Worm (Caenorhabditis elegans) whole organism, L2 larva: Measurements from ENCODE around the gene sre-48.

Experiments
- C34F6.9 ChIP-seq: fragments of 150-350 bp; optimal IDR thresholded peaks from 2 replicates; lab custom pipeline; 2014; ENCODE audit warnings: missing biosample characterization, missing genetic modification characterization
- F13H6.1 ChIP-seq: sonication (generic microtip); optimal IDR thresholded peaks from 2 replicates; lab custom pipeline; 2016; ENCODE audit warnings: missing genetic modification characterization, missing compliant biosample characterization
- R02D3.7 ChIP-seq: fragments of 150-350 bp; optimal IDR thresholded peaks from 2 replicates; lab custom pipeline; 2014; ENCODE audit warnings: missing biosample characterization, missing genetic modification characterization
- Y55F3AM.14 ChIP-seq: fragments of 200-800 bp; sonication (Bioruptor generic); optimal IDR thresholded peaks from 2 replicates; lab custom pipeline; 2018; ENCODE audit warnings: mild to moderate bottlenecking, missing genetic modification characterization, missing compliant biosample characterization
- ZK546.5 ChIP-seq: sonication (generic microtip); optimal IDR thresholded peaks from 2 replicates; lab custom pipeline; 2017; ENCODE audit warnings: missing biosample characterization, missing genetic modification characterization
- alr-1 ChIP-seq: fragments of 150-350 bp; optimal IDR thresholded peaks from 2 replicates; lab custom pipeline; 2014; ENCODE audit warnings: missing biosample characterization, missing genetic modification characterization
- aly-2 ChIP-seq: fragments of 150-350 bp; optimal IDR thresholded peaks from 2 replicates; lab custom pipeline; 2014; ENCODE audit warnings: missing biosample characterization, missing genetic modification characterization
- ama-1 ChIP-seq: fragments of 150-350 bp; optimal IDR thresholded peaks from 2 replicates; lab custom pipeline; 2018; ENCODE audit warnings: inconsistent platforms
- blmp-1 ChIP-seq: sonication (generic microtip); optimal IDR thresholded peaks from 2 replicates; lab custom pipeline; 2017; ENCODE audit warnings: missing genetic modification characterization, mild to moderate bottlenecking, missing compliant biosample characterization, antibody characterized with exemption, moderate library complexity; ENCODE audit not compliant: insufficient read depth
- ceh-16 ChIP-seq: fragments of 150-350 bp; optimal IDR thresholded peaks from 2 replicates; lab custom pipeline; 2014; ENCODE audit warnings: missing biosample characterization, missing genetic modification characterization
- ceh-82 ChIP-seq: fragments of 150-350 bp; optimal IDR thresholded peaks from 2 replicates; lab custom pipeline; 2014; ENCODE audit warnings: missing biosample characterization, missing genetic modification characterization
- crh-2 ChIP-seq: sonication (generic microtip); optimal IDR thresholded peaks from 2 replicates; lab custom pipeline; 2017; ENCODE audit warnings: missing biosample characterization, missing genetic modification characterization
- dmd-4 ChIP-seq: sonication (generic microtip); optimal IDR thresholded peaks from 2 replicates; lab custom pipeline; 2017; ENCODE audit warnings: missing biosample characterization, missing genetic modification characterization
- egl-27 ChIP-seq: sonication (generic microtip); optimal IDR thresholded peaks from 3 replicates; lab custom pipeline; 2017; ENCODE audit warnings: missing biosample characterization, missing genetic modification reagents, missing genetic modification characterization
- elt-1 ChIP-seq: fragments of 150-350 bp; optimal IDR thresholded peaks from 2 replicates; lab custom pipeline; 2014; ENCODE audit warnings: missing biosample characterization, missing genetic modification characterization
- elt-3 ChIP-seq: sonication (generic microtip); optimal IDR thresholded peaks from 2 replicates; lab custom pipeline; 2017; ENCODE audit warnings: missing biosample characterization, missing genetic modification characterization
- fos-1 ChIP-seq: fragments of 150-350 bp; optimal IDR thresholded peaks from 2 replicates; lab custom pipeline; 2014; ENCODE audit warnings: missing biosample characterization, missing genetic modification characterization
- gmeb-1 ChIP-seq: fragments of 150-350 bp; optimal IDR thresholded peaks from 2 replicates; lab custom pipeline; 2014; ENCODE audit warnings: missing biosample characterization, missing genetic modification characterization
- lin-11 ChIP-seq: fragments of 150-350 bp; sonication (generic microtip); optimal IDR thresholded peaks from 2 replicates; lab custom pipeline; 2014; ENCODE audit warnings: missing biosample characterization, missing genetic modification characterization, inconsistent platforms, mixed read lengths
- lin-13 ChIP-seq: fragments of 150-350 bp; optimal IDR thresholded peaks from 2 replicates; lab custom pipeline; 2014; ENCODE audit warnings: missing biosample characterization, missing genetic modification reagents, missing genetic modification characterization
- lin-39 ChIP-seq: fragments of 150-350 bp; optimal IDR thresholded peaks from 2 replicates; lab custom pipeline; 2014; ENCODE audit warnings: missing biosample characterization, missing genetic modification reagents, missing genetic modification characterization
- lsy-2 ChIP-seq, 2 experiments: fragments of 150-350 bp in 1 of 2; sonication (generic microtip) in 1 of 2; optimal IDR thresholded peaks; 2 replicates each; lab custom pipeline; 2014 to 2017; ENCODE audit warnings: missing biosample characterization in 2 of 2, missing genetic modification characterization in 2 of 2
- mab-5 ChIP-seq: fragments of 150-350 bp; optimal IDR thresholded peaks from 2 replicates; lab custom pipeline; 2014; ENCODE audit warnings: missing biosample characterization, missing genetic modification characterization
- mbf-1 ChIP-seq: sonication (generic microtip); optimal IDR thresholded peaks from 2 replicates; lab custom pipeline; 2017; ENCODE audit warnings: missing biosample characterization, missing genetic modification characterization
- mdl-1 ChIP-seq, 2 experiments: fragments of 150-350 bp in 1 of 2; sonication (generic microtip) in 1 of 2; optimal IDR thresholded peaks; 2 replicates each; lab custom pipeline; 2017; ENCODE audit warnings: missing biosample characterization in 2 of 2, missing genetic modification characterization in 2 of 2
- nhr-10 ChIP-seq: sonication (generic microtip); optimal IDR thresholded peaks from 2 replicates; lab custom pipeline; 2017; ENCODE audit warnings: missing biosample characterization, missing genetic modification characterization
- nhr-11 ChIP-seq: fragments of 150-350 bp; optimal IDR thresholded peaks from 2 replicates; lab custom pipeline; 2014; ENCODE audit warnings: missing biosample characterization, missing genetic modification characterization
- nhr-12 ChIP-seq: fragments of 150-350 bp; optimal IDR thresholded peaks from 2 replicates; lab custom pipeline; 2014; ENCODE audit warnings: missing biosample characterization, missing genetic modification characterization
- nhr-129 ChIP-seq: fragments of 150-350 bp; optimal IDR thresholded peaks from 2 replicates; lab custom pipeline; 2014; ENCODE audit warnings: missing biosample characterization, missing genetic modification characterization
- nhr-21 ChIP-seq: fragments of 150-350 bp; optimal IDR thresholded peaks from 2 replicates; lab custom pipeline; 2014; ENCODE audit warnings: missing biosample characterization, missing genetic modification characterization
- nhr-23 ChIP-seq: fragments of 150-350 bp; optimal IDR thresholded peaks from 2 replicates; lab custom pipeline; 2014; ENCODE audit warnings: missing biosample characterization, missing genetic modification reagents, missing genetic modification characterization
- nhr-237 ChIP-seq: fragments of 150-350 bp; optimal IDR thresholded peaks from 2 replicates; lab custom pipeline; 2014; ENCODE audit warnings: missing biosample characterization, missing genetic modification characterization
- nhr-25 ChIP-seq: fragments of 150-350 bp; sonication (generic microtip); optimal IDR thresholded peaks from 3 replicates; lab custom pipeline; 2014; ENCODE audit warnings: missing biosample characterization, missing genetic modification characterization
- nhr-6 ChIP-seq: fragments of 150-350 bp; optimal IDR thresholded peaks from 2 replicates; lab custom pipeline; 2014; ENCODE audit warnings: missing biosample characterization, missing genetic modification characterization
- nhr-77 ChIP-seq: fragments of 150-350 bp; optimal IDR thresholded peaks from 2 replicates; lab custom pipeline; 2014; ENCODE audit warnings: missing biosample characterization, missing genetic modification characterization
- peb-1 ChIP-seq: fragments of 150-350 bp; optimal IDR thresholded peaks from 2 replicates; lab custom pipeline; 2014; ENCODE audit warnings: missing biosample characterization, missing genetic modification characterization
- sem-4 ChIP-seq: fragments of 150-350 bp; optimal IDR thresholded peaks from 2 replicates; lab custom pipeline; 2014; ENCODE audit warnings: missing biosample characterization, missing genetic modification reagents, missing genetic modification characterization
- skn-1 ChIP-seq: sonication (generic microtip); optimal IDR thresholded peaks from 2 replicates; lab custom pipeline; 2017; ENCODE audit warnings: missing biosample characterization, missing genetic modification characterization
- sma-3 ChIP-seq: sonication (generic microtip); optimal IDR thresholded peaks from 2 replicates; lab custom pipeline; 2016; ENCODE audit warnings: missing genetic modification reagents, missing genetic modification characterization, missing compliant biosample characterization
- sma-9 ChIP-seq, 2 experiments: fragments of 150-350 bp in 1 of 2; sonication (generic microtip) in 1 of 2; optimal IDR thresholded peaks; 2 replicates each; lab custom pipeline; 2014 to 2016; ENCODE audit warnings: missing genetic modification characterization in 2 of 2, mild to moderate bottlenecking in 1 of 2, missing biosample characterization in 1 of 2, missing compliant biosample characterization in 1 of 2, missing genetic modification reagents in 1 of 2, moderate library complexity in 1 of 2
- snpc-4 ChIP-seq: fragments of 150-350 bp; optimal IDR thresholded peaks from 2 replicates; lab custom pipeline; 2014; ENCODE audit warnings: missing biosample characterization, missing genetic modification characterization
- unc-39 ChIP-seq: fragments of 150-350 bp; optimal IDR thresholded peaks from 2 replicates; lab custom pipeline; 2014; ENCODE audit warnings: missing biosample characterization, missing genetic modification characterization
- unc-55 ChIP-seq: fragments of 150-350 bp; sonication (generic microtip); optimal IDR thresholded peaks from 3 replicates; lab custom pipeline; 2014; ENCODE audit warnings: missing biosample characterization, missing genetic modification reagents, missing genetic modification characterization
- unc-62 ChIP-seq: fragments of 150-350 bp; optimal IDR thresholded peaks from 2 replicates; lab custom pipeline; 2014; ENCODE audit warnings: missing biosample characterization, missing genetic modification reagents, missing genetic modification characterization
- zag-1 ChIP-seq: fragments of 150-350 bp; optimal IDR thresholded peaks from 2 replicates; lab custom pipeline; 2014; ENCODE audit warnings: missing biosample characterization, missing genetic modification characterization
- ztf-1 ChIP-seq: fragments of 200-800 bp; sonication (Bioruptor generic); conservative IDR thresholded peaks from 2 replicates; pipeline ENCODE4 v1.3.6; 2022; ENCODE audit warnings: missing genetic modification characterization, missing compliant biosample characterization
- ztf-11 ChIP-seq: sonication (generic microtip); optimal IDR thresholded peaks from 2 replicates; lab custom pipeline; 2017; ENCODE audit warnings: missing biosample characterization, missing genetic modification characterization
- ztf-4 ChIP-seq: fragments of 150-350 bp; optimal IDR thresholded peaks from 2 replicates; lab custom pipeline; 2014; ENCODE audit warnings: missing biosample characterization, missing genetic modification characterization

Gene sre-48

DNA sequence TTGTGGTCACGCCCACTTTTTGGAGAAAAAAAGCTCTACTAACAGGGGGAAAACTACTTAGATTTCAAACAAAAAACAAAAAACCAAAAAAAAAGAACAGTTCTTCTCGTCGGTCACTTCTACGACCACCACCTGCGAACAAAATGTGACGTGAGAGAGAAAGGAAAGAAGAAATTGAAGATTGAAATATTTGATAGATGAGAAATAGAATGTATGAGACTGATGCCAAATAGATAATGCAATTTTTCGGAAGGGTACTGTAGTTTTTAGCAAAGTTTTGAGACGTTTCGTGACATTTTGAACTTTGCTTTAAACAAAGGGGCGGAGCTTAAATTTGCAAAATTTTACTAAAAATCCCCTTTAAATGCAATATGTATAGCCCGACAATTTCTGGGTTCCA, 24.7 kb downstream of the sre-48 start:
- TF ChIP-seq skn-1 (tag; lab: Kevin White, UChicago) (no peak), ztf-1 (GFP tag; lab: Robert Waterston, UW) (no peak), ceh-16 (tag; lab: Kevin White, UChicago) (no peak), Y55F3AM.14 (GFP tag; lab: Kevin White, UChicago) (no peak), aly-2 (tag; lab: Kevin White, UChicago) (no peak), R02D3.7 (tag; lab: Kevin White, UChicago) (no peak), sma-3 (no peak), sma-9 (GFP tag; optimal IDR thresholded peaks at IDR 0.05; lab: Kevin White, UChicago) (peak; percentile 3), sma-9 (tag; optimal IDR thresholded peaks at IDR 0.05; lab: Kevin White, UChicago) (no peak), crh-2 (tag; lab: Kevin White, UChicago) (no peak), ZK546.5 (no peak), blmp-1 (peak; percentile 1), mab-5 (tag; lab: Kevin White, UChicago) (no peak), nhr-129 (tag; lab: Kevin White, UChicago) (no peak), unc-55 (GFP tag; lab: Kevin White, UChicago) (no peak), lin-13 (GFP tag; lab: Kevin White, UChicago) (no peak), lsy-2 (tag; optimal IDR thresholded peaks at IDR 0.05; lab: Kevin White, UChicago) (peak in 1 of 2 experiments; percentile 57), nhr-6 (no peak), unc-62 (GFP tag; lab: Kevin White, UChicago) (no peak), nhr-77 (no peak), snpc-4 (no peak), nhr-23 (tag; lab: Kevin White, UChicago) (no peak), ceh-82 (no peak), fos-1 (tag; lab: Kevin White, UChicago) (peak; percentile 55), alr-1 (tag; lab: Kevin White, UChicago) (no peak), elt-3 (tag; lab: Kevin White, UChicago) (no peak), elt-1 (tag; lab: Kevin White, UChicago) (no peak), peb-1 (no peak), C34F6.9 (tag; lab: Kevin White, UChicago) (no peak), sem-4 (tag; lab: Kevin White, UChicago) (no peak)

DNA sequence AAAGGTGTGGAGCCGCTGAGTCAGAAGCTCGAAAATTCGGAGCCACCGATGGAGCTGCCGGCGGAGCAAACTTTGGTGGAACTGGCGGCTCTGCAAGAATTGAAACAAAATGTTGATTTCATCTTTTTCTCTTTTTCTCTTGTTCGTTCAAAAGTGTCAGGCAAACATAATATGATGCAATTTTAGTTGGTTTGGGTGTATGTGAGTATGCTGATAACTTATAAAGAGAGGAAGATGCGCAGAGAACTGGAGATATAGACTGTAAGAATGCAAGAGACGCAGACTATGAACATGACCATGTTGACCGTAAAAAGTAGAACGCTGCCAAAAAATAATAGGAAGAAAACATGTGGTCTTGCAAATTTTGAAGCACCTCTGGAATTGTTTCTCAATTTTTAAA, 25.6 kb downstream of the sre-48 start:
- TF ChIP-seq gmeb-1 (tag; lab: Kevin White, UChicago) = peak; percentile 48
- no peak for TF ChIP-seq R02D3.7 (tag; lab: Kevin White, UChicago)
- TF ChIP-seq nhr-25 (tag; lab: Kevin White, UChicago) = peak; percentile 54
- TF ChIP-seq peb-1 = no peak
- no peak for TF ChIP-seq ztf-11 (tag; lab: Kevin White, UChicago)
- no peak for TF ChIP-seq ztf-4
- TF ChIP-seq nhr-21 (tag; lab: Kevin White, UChicago) = no peak
- TF ChIP-seq ama-1 (lab: Kevin White, UChicago) = no peak
- TF ChIP-seq sma-9 (GFP tag; optimal IDR thresholded peaks at IDR 0.05; lab: Kevin White, UChicago) = peak; percentile 74
- no peak for TF ChIP-seq sma-9 (tag; optimal IDR thresholded peaks at IDR 0.05; lab: Kevin White, UChicago)
- TF ChIP-seq nhr-10 (tag; lab: Kevin White, UChicago) = no peak
- no peak for TF ChIP-seq unc-62 (GFP tag; lab: Kevin White, UChicago)
- no peak for TF ChIP-seq nhr-237
- peak; percentile 29 for TF ChIP-seq F13H6.1 (tag; lab: Kevin White, UChicago)
- no peak for TF ChIP-seq aly-2 (tag; lab: Kevin White, UChicago)
- TF ChIP-seq snpc-4 = no peak
- no peak for TF ChIP-seq egl-27 (tag; lab: Kevin White, UChicago)
- TF ChIP-seq lsy-2 (tag; optimal IDR thresholded peaks at IDR 0.05; lab: Kevin White, UChicago) = peak in 1 of 2 experiments; percentile 57
- TF ChIP-seq mdl-1 (tag; optimal IDR thresholded peaks at IDR 0.05; lab: Kevin White, UChicago) = no peak
- TF ChIP-seq nhr-23 (tag; lab: Kevin White, UChicago) = no peak
- TF ChIP-seq Y55F3AM.14 (GFP tag; lab: Kevin White, UChicago) = no peak
- TF ChIP-seq nhr-77 = no peak
- peak; percentile 78 for TF ChIP-seq fos-1 (tag; lab: Kevin White, UChicago)
- no peak for TF ChIP-seq blmp-1
- no peak for TF ChIP-seq lin-11
- TF ChIP-seq elt-3 (tag; lab: Kevin White, UChicago) = no peak
- TF ChIP-seq unc-55 (GFP tag; lab: Kevin White, UChicago) = no peak
- no peak for TF ChIP-seq ceh-82
- TF ChIP-seq ztf-1 (GFP tag; lab: Robert Waterston, UW) = no peak
- no peak for TF ChIP-seq sem-4 (tag; lab: Kevin White, UChicago)
- no peak for TF ChIP-seq alr-1 (tag; lab: Kevin White, UChicago)
- TF ChIP-seq nhr-12 (tag; lab: Kevin White, UChicago) = no peak
- no peak for TF ChIP-seq ZK546.5
- TF ChIP-seq unc-39 (tag; lab: Kevin White, UChicago) = no peak
- peak; percentile 27 for TF ChIP-seq C34F6.9 (tag; lab: Kevin White, UChicago)
- peak; percentile 100 for TF ChIP-seq nhr-129 (tag; lab: Kevin White, UChicago)
- TF ChIP-seq sma-3 = peak; percentile 62
- TF ChIP-seq lin-13 (GFP tag; lab: Kevin White, UChicago) = no peak
- peak; percentile 79 for TF ChIP-seq crh-2 (tag; lab: Kevin White, UChicago)
- no peak for TF ChIP-seq elt-1 (tag; lab: Kevin White, UChicago)
- TF ChIP-seq mab-5 (tag; lab: Kevin White, UChicago) = no peak
- no peak for TF ChIP-seq dmd-4
- TF ChIP-seq nhr-6 = no peak
- TF ChIP-seq ceh-16 (tag; lab: Kevin White, UChicago) = no peak
- no peak for TF ChIP-seq zag-1 (tag; lab: Kevin White, UChicago)
- TF ChIP-seq lin-39 (tag; lab: Kevin White, UChicago) = no peak
- no peak for TF ChIP-seq mbf-1 (tag; lab: Kevin White, UChicago)
- TF ChIP-seq skn-1 (tag; lab: Kevin White, UChicago) = no peak
- no peak for TF ChIP-seq nhr-11 (tag; lab: Kevin White, UChicago)
